Fruit fly (Drosophila melanogaster): ENCODE data around the gene CG5478.

Gene CG5478

DNA sequence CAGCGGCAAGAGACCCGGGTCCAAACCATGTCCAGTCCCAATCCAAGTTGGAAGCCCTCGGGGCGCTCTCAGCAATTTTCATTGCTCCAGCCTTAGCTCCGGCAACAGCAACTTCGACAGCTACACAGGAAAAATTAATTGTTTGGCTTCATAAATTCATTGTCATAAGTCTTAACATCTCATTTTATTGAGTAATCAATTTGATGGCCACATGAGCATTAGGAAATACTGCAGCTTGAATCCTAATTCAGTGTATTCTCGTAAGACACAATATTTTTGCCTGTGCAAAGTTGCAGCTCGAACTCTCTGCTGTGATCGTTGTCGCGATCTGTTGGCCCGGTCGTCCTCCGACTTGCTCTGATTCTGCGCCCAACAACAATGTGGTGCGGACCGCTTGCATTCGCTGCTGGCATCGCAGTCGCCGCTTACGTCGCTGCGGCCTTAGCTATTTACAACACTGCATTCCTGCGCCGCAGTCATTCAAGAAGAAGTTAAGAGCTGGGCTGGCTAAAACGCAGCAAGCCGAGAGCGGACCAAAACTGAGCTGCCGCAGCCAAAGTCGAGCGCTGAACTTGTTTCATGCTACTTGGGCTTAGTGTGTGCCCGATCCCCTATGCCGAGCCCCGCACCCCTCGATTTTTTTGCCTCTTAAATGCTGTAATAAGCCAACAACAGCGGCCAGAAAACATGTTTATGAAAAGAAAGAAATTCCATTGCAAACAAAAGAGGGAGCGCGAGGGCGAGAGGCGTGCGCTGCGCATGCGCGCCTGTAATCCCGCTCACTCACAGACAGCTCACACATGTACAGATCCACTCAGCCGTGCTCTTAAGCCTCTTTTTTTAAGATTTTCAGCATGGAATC, 13.9 kb downstream of the CG5478 start:
- peak; percentile 85 for TF ChIP-seq CG6808 (GFP tag; optimal IDR thresholded peaks at IDR 0.05)
- TF ChIP-seq CG4318 (GFP tag; optimal IDR thresholded peaks at IDR 0.05): peak; percentile 88
- TF ChIP-seq cyc (GFP tag; optimal IDR thresholded peaks at IDR 0.05): peak; percentile 97
- TF ChIP-seq CG6854 (GFP tag; optimal IDR thresholded peaks at IDR 0.05): peak; percentile 90
- TF ChIP-seq eg (GFP tag; IDR thresholded peaks at IDR 0.05): peak; percentile 95
- peak; percentile 95 for TF ChIP-seq Sox15 (GFP tag; optimal IDR thresholded peaks at IDR 0.05)
- TF ChIP-seq dac (GFP tag; optimal IDR thresholded peaks at IDR 0.05): peak; percentile 78
- TF ChIP-seq Hr4 (GFP tag; optimal IDR thresholded peaks at IDR 0.05): peak; percentile 93
- peak; percentile 96 for TF ChIP-seq CG10669 (GFP tag; optimal IDR thresholded peaks at IDR 0.05)
- peak; percentile 97 for TF ChIP-seq OdsH (GFP tag; optimal IDR thresholded peaks at IDR 0.05)
- peak; percentile 98 for TF ChIP-seq Hr39 (GFP tag; optimal IDR thresholded peaks at IDR 0.05)
- peak; percentile 99 for TF ChIP-seq Eip78C (GFP tag)
- TF ChIP-seq fd59A (GFP tag; optimal IDR thresholded peaks at IDR 0.05): peak; percentile 92
- peak; percentile 90 for TF ChIP-seq Gug (GFP tag; IDR thresholded peaks at IDR 0.05)
- TF ChIP-seq CG8319 (GFP tag; optimal IDR thresholded peaks at IDR 0.05): peak; percentile 94
- peak; percentile 97 for TF ChIP-seq Sox14 (GFP tag; optimal IDR thresholded peaks at IDR 0.05)
- TF ChIP-seq CG8119 (GFP tag; IDR thresholded peaks at IDR 0.05): peak; percentile 94
- peak; percentile 97 for TF ChIP-seq CG7368 (GFP tag; optimal IDR thresholded peaks at IDR 0.05)
- peak; percentile 72 to 88 for TF ChIP-seq ss (GFP tag; optimal IDR thresholded peaks at IDR 0.05)
- peak; percentile 94 for TF ChIP-seq CG32006 (GFP tag; optimal IDR thresholded peaks at IDR 0.05)
- TF ChIP-seq Eip75B (GFP tag; optimal IDR thresholded peaks at IDR 0.05): peak; percentile 98
- TF ChIP-seq dsx (GFP tag; optimal IDR thresholded peaks at IDR 0.05; ENCODE audit: poor library complexity, severe bottlenecking): peak; percentile 94
- peak; percentile 86 for TF ChIP-seq Lpt (GFP tag; optimal IDR thresholded peaks at IDR 0.05)
- peak; percentile 89 for TF ChIP-seq CG6276 (GFP tag; optimal IDR thresholded peaks at IDR 0.05)
- peak; percentile 97 for TF ChIP-seq topi (GFP tag; optimal IDR thresholded peaks at IDR 0.05)
- peak; percentile 96 for TF ChIP-seq net (GFP tag; optimal IDR thresholded peaks at IDR 0.05)
- peak; percentile 97 for TF ChIP-seq CG6792 (GFP tag; optimal IDR thresholded peaks at IDR 0.05)
- peak; percentile 96 for TF ChIP-seq lz (GFP tag; optimal IDR thresholded peaks at IDR 0.05)
- peak; percentile 90 for TF ChIP-seq fd85E (GFP tag; optimal IDR thresholded peaks at IDR 0.05)
- TF ChIP-seq Met (GFP tag; optimal IDR thresholded peaks at IDR 0.05): peak; percentile 98
- peak; percentile 95 for TF ChIP-seq CG11762 (GFP tag; optimal IDR thresholded peaks at IDR 0.05; ENCODE audit: insufficient read depth)
- peak; percentile 94 to 95 for TF ChIP-seq salr (GFP tag; optimal IDR thresholded peaks at IDR 0.05)
- TF ChIP-seq achi (GFP tag; optimal IDR thresholded peaks at IDR 0.05): peak; percentile 96
- TF ChIP-seq CG10631 (GFP tag; optimal IDR thresholded peaks at IDR 0.05): peak; percentile 96
- TF ChIP-seq vri (GFP tag; optimal IDR thresholded peaks at IDR 0.05): peak; percentile 87
- TF ChIP-seq Sox102F (GFP tag; optimal IDR thresholded peaks at IDR 0.05): peak; percentile 95
- peak; percentile 98 for TF ChIP-seq CG6163 (GFP tag; IDR thresholded peaks at IDR 0.05)
- no peak for TF ChIP-seq fkh (GFP tag; optimal IDR thresholded peaks at IDR 0.05)
- TF ChIP-seq CG34406 (GFP tag; optimal IDR thresholded peaks at IDR 0.05): peak; percentile 95
- TF ChIP-seq CG11294 (GFP tag; IDR thresholded peaks at IDR 0.05): peak; percentile 84
- TF ChIP-seq Smox (GFP tag; optimal IDR thresholded peaks at IDR 0.05): peak; percentile 96
- TF ChIP-seq CG15336 (GFP tag; IDR thresholded peaks at IDR 0.05): peak; percentile 95
- peak; percentile 98 for TF ChIP-seq esn (GFP tag; optimal IDR thresholded peaks at IDR 0.05)
- TF ChIP-seq CG16779 (tag; optimal IDR thresholded peaks at IDR 0.05): peak; percentile 91
- TF ChIP-seq pdm3 (GFP tag; optimal IDR thresholded peaks at IDR 0.05): peak; percentile 98
- TF ChIP-seq spab (GFP tag; optimal IDR thresholded peaks at IDR 0.05): peak; percentile 93
- peak; percentile 93 for TF ChIP-seq Ets21C (GFP tag; optimal IDR thresholded peaks at IDR 0.05)
- peak; percentile 76 for TF ChIP-seq CG9139 (GFP tag; optimal IDR thresholded peaks at IDR 0.05)
- TF ChIP-seq svp (GFP tag): peak; percentile 99
- peak; percentile 75 for TF ChIP-seq Blimp-1 (GFP tag; optimal IDR thresholded peaks at IDR 0.05)
